4 worm cellular contexts compared by ENCODE assay signal in genomic region chrV:20705125-20705524, ce11.
TF ChIP-seq lines count a peak whose summit lies in the region.

No protein-coding gene starts in this region.

TF ChIP-seq in whole organism, L4 larva, 104 proteins besides CTCF, POLR2A, EP300 and RAD21:
- peak; percentile 28; the same call in 1 of the 2 replicates for TF ChIP-seq lin-38 (GFP tag; IDR thresholded peaks at IDR 0.05; lab: Robert Waterston, UW)
- TF ChIP-seq F26F4.8 (GFP tag; conservative IDR thresholded peaks at IDR 0.05; lab: Robert Waterston, UW), result 0 out of 2 replicates have a peak, but pooled peaks have one; percentile 63
- 0 out of 2 replicates have a peak, but pooled peaks have one; percentile 29 for TF ChIP-seq ceh-44 (GFP tag; IDR thresholded peaks at IDR 0.05; lab: Robert Waterston, UW)
- peak; percentile 84 for TF ChIP-seq set-16 (GFP tag; IDR thresholded peaks at IDR 0.05; lab: Robert Waterston, UW)
- TF ChIP-seq madf-9 (GFP tag; conservative IDR thresholded peaks at IDR 0.05; lab: Robert Waterston, UW), result 0 out of 2 replicates have a peak, but pooled peaks have one; percentile 45
- peak; percentile 58; the same call in 1 of the 2 replicates for TF ChIP-seq Y105C5A.15 (GFP tag; IDR thresholded peaks at IDR 0.05; lab: Robert Waterston, UW)

TF ChIP-seq in whole organism, early embryonic, 17 proteins besides CTCF, POLR2A, EP300 and RAD21:
- 0 out of 2 replicates have a peak, but pooled peaks have one; percentile 21 for TF ChIP-seq scrt-1 (GFP tag; IDR thresholded peaks at IDR 0.05; lab: Robert Waterston, UW)
- TF ChIP-seq pes-1 (GFP tag; IDR thresholded peaks at IDR 0.05; lab: Robert Waterston, UW), result peak; percentile 42; the same call in 1 of the 2 replicates

TF ChIP-seq in whole organism, midembryonic, 9 proteins besides CTCF, POLR2A, EP300 and RAD21:
- TF ChIP-seq flt-1 (GFP tag; IDR thresholded peaks at IDR 0.05; lab: Robert Waterston, UW) (0 out of 2 replicates have a peak, but pooled peaks have one; percentile 28), tab-1 (GFP tag; IDR thresholded peaks at IDR 0.05; lab: Robert Waterston, UW) (0 out of 2 replicates have a peak, but pooled peaks have one; percentile 54)

TF ChIP-seq in whole organism, young adult, 124 proteins besides CTCF, POLR2A, EP300 and RAD21:
- TF ChIP-seq F39B2.1 (GFP tag; IDR thresholded peaks at IDR 0.05; lab: Robert Waterston, UW) (0 out of 2 replicates have a peak, but pooled peaks have one; percentile 12), zfh-2 (GFP tag; conservative IDR thresholded peaks at IDR 0.05; lab: Robert Waterston, UW) (0 out of 2 replicates have a peak, but pooled peaks have one; percentile 35), egrh-3 (GFP tag; IDR thresholded peaks at IDR 0.05; lab: Robert Waterston, UW) (peak; percentile 60; the same call in 1 of the 2 replicates)
